Fruit fly (Drosophila melanogaster) whole organism, wandering third instar larva: ENCODE measurements around the gene CG13970.

ENCODE experiments used
- CG32264 ChIP-seq: fragments of 200-800 bp; sonication (Bioruptor generic); optimal IDR thresholded peaks from 2 replicates; lab custom pipeline; 2016; ENCODE audit warnings: missing biosample characterization, missing genetic modification characterization
- CrebA ChIP-seq: fragments of 200-800 bp; sonication (Bioruptor generic); optimal IDR thresholded peaks from 2 replicates; lab custom pipeline; 2016; ENCODE audit warnings: missing biosample characterization, mild to moderate bottlenecking, missing genetic modification characterization, borderline replicate concordance
- Dif ChIP-seq: fragments of 200-275, 200-300 bp; sonication (Bioruptor generic); optimal IDR thresholded peaks from 2 replicates; lab custom pipeline; 2018; ENCODE audit warnings: missing biosample characterization, missing genetic modification characterization; ENCODE audit not compliant: partially characterized antibody
- GATAd ChIP-seq: sonication (Bioruptor generic); optimal IDR thresholded peaks from 2 replicates; lab custom pipeline; 2016; ENCODE audit warnings: missing biosample characterization, missing genetic modification characterization
- HLH106 ChIP-seq: fragments of 200-800 bp; optimal IDR thresholded peaks from 3 replicates; lab custom pipeline; 2019; ENCODE audit warnings: missing biosample characterization, mild to moderate bottlenecking, missing genetic modification characterization, moderate library complexity
- Hnf4 ChIP-seq: fragments of 200-800 bp; sonication (Bioruptor generic); optimal IDR thresholded peaks from 2 replicates; lab custom pipeline; 2016; ENCODE audit warnings: missing biosample characterization, mild to moderate bottlenecking, missing genetic modification characterization
- Hr83 ChIP-seq: fragments of 200-300 bp; sonication (Bioruptor generic); optimal IDR thresholded peaks from 2 replicates; lab custom pipeline; 2016; ENCODE audit warnings: missing biosample characterization, mild to moderate bottlenecking, missing genetic modification characterization, moderate library complexity; ENCODE audit not compliant: poor library complexity, severe bottlenecking
- Jra ChIP-seq: sonication (Bioruptor generic); optimal IDR thresholded peaks from 2 replicates; lab custom pipeline; 2016; ENCODE audit warnings: missing biosample characterization, missing genetic modification characterization
- Mio ChIP-seq: sonication (Bioruptor generic); optimal IDR thresholded peaks from 2 replicates; lab custom pipeline; 2016; ENCODE audit warnings: missing biosample characterization, missing genetic modification characterization
- Myc ChIP-seq: fragments of >200 bp; optimal IDR thresholded peaks from 2 replicates; lab custom pipeline; 2017
- N ChIP-seq: fragments of >200 bp; optimal IDR thresholded peaks from 2 replicates; lab custom pipeline; 2018; ENCODE audit warnings: missing biosample characterization, missing external identifiers, missing genetic modification characterization
- OdsH ChIP-seq: fragments of 200-800 bp; sonication (Bioruptor generic); optimal IDR thresholded peaks from 2 replicates; lab custom pipeline; 2016; ENCODE audit warnings: missing biosample characterization, mild to moderate bottlenecking, missing genetic modification characterization
- Rel ChIP-seq, 2 experiments: fragments of 200-800 bp; sonication (Bioruptor generic) in 1 of 2; optimal IDR thresholded peaks; 2 replicates in 1 of 2; 3 replicates in 1 of 2; lab custom pipeline; 2016 to 2019; ENCODE audit warnings: mild to moderate bottlenecking in 2 of 2, missing biosample characterization in 2 of 2, missing genetic modification characterization in 2 of 2, moderate library complexity in 1 of 2
- Sp1 ChIP-seq: fragments of 200-800 bp; sonication (Bioruptor generic); optimal IDR thresholded peaks from 3 replicates; lab custom pipeline; 2019; ENCODE audit warnings: missing biosample characterization, mild to moderate bottlenecking, missing genetic modification characterization, moderate library complexity
- Vsx2 ChIP-seq: fragments of 200-300, 225-300 bp; sonication (Bioruptor generic); optimal IDR thresholded peaks from 2 replicates; lab custom pipeline; 2018; ENCODE audit warnings: missing biosample characterization, missing genetic modification characterization; ENCODE audit not compliant: partially characterized antibody
- br ChIP-seq: fragments of 200-800 bp; sonication (Bioruptor generic); optimal IDR thresholded peaks from 2 replicates; lab custom pipeline; 2016; ENCODE audit warnings: missing biosample characterization, missing genetic modification characterization
- brk ChIP-seq: fragments of 200-800 bp; sonication (Bioruptor generic); optimal IDR thresholded peaks from 2 replicates; lab custom pipeline; 2016; ENCODE audit warnings: missing biosample characterization, mild to moderate bottlenecking, missing genetic modification characterization
- dl ChIP-seq, 2 experiments: fragments of 175-275, 200-275 bp in 1 of 2; fragments of 200-275 bp in 1 of 2; sonication (Bioruptor generic); optimal IDR thresholded peaks; lab custom pipeline; 2018; ENCODE audit warnings: mild to moderate bottlenecking in 2 of 2, missing biosample characterization in 2 of 2, missing genetic modification characterization in 2 of 2, moderate library complexity in 2 of 2; ENCODE audit not compliant: partially characterized antibody in 2 of 2, insufficient read depth in 1 of 2
- dmrt93B ChIP-seq: fragments of 200-800 bp; sonication (Bioruptor generic); optimal IDR thresholded peaks from 2 replicates; lab custom pipeline; 2018; ENCODE audit warnings: missing biosample characterization, mild to moderate bottlenecking, missing genetic modification characterization
- dsf ChIP-seq: sonication (Bioruptor generic); optimal IDR thresholded peaks from 2 replicates; lab custom pipeline; 2016; ENCODE audit warnings: missing biosample characterization, missing genetic modification characterization, borderline replicate concordance
- ey ChIP-seq: fragments of 200-800 bp; sonication (Bioruptor generic); optimal IDR thresholded peaks from 2 replicates; lab custom pipeline; 2016; ENCODE audit warnings: missing biosample characterization, missing genetic modification characterization
- foxo ChIP-seq, 2 experiments: fragments of 200-800 bp; sonication (Bioruptor generic); optimal IDR thresholded peaks; 2 replicates in 1 of 2; 3 replicates in 1 of 2; lab custom pipeline; 2016 to 2017; ENCODE audit warnings: missing biosample characterization in 2 of 2, missing genetic modification characterization in 2 of 2
- fru ChIP-seq: fragments of 200-800 bp; sonication (Bioruptor generic); optimal IDR thresholded peaks from 3 replicates; lab custom pipeline; 2016; ENCODE audit warnings: missing biosample characterization, mild to moderate bottlenecking, missing genetic modification characterization
- h ChIP-seq: fragments of 200-800 bp; sonication (Bioruptor generic); optimal IDR thresholded peaks from 3 replicates; lab custom pipeline; 2016; ENCODE audit warnings: missing biosample characterization, mild to moderate bottlenecking, missing genetic modification characterization
- jim ChIP-seq: fragments of 175-275, 200-325 bp; sonication (Bioruptor generic); optimal IDR thresholded peaks from 2 replicates; lab custom pipeline; 2016; ENCODE audit warnings: missing biosample characterization, mild to moderate bottlenecking, missing genetic modification characterization
- lola ChIP-seq: fragments of >200 bp; optimal IDR thresholded peaks from 2 replicates; lab custom pipeline; 2017; ENCODE audit warnings: missing biosample characterization, missing genetic modification characterization
- psq ChIP-seq: fragments of 200-800 bp; sonication (Bioruptor generic); optimal IDR thresholded peaks from 3 replicates; lab custom pipeline; 2017; ENCODE audit warnings: missing biosample characterization, mild to moderate bottlenecking, missing genetic modification characterization, moderate library complexity
- rgr ChIP-seq: fragments of 200-800 bp; sonication (Bioruptor generic); optimal IDR thresholded peaks from 3 replicates; lab custom pipeline; 2016; ENCODE audit warnings: missing biosample characterization, mild to moderate bottlenecking, missing genetic modification characterization
- sage ChIP-seq: fragments of 200-800 bp; sonication (Bioruptor generic); optimal IDR thresholded peaks from 2 replicates; lab custom pipeline; 2016; ENCODE audit warnings: missing biosample characterization, mild to moderate bottlenecking, missing genetic modification characterization
- sv ChIP-seq: fragments of 200-800 bp; sonication (Bioruptor generic); optimal IDR thresholded peaks from 3 replicates; lab custom pipeline; 2016; ENCODE audit warnings: missing biosample characterization, missing genetic modification characterization
- tai ChIP-seq: sonication (Bioruptor generic); optimal IDR thresholded peaks from 2 replicates; lab custom pipeline; 2016; ENCODE audit warnings: missing biosample characterization, missing genetic modification characterization
- woc ChIP-seq: sonication (Bioruptor generic); optimal IDR thresholded peaks from 2 replicates; lab custom pipeline; 2016; ENCODE audit warnings: missing biosample characterization, mild to moderate bottlenecking, missing genetic modification characterization

The CG13970 gene

DNA sequence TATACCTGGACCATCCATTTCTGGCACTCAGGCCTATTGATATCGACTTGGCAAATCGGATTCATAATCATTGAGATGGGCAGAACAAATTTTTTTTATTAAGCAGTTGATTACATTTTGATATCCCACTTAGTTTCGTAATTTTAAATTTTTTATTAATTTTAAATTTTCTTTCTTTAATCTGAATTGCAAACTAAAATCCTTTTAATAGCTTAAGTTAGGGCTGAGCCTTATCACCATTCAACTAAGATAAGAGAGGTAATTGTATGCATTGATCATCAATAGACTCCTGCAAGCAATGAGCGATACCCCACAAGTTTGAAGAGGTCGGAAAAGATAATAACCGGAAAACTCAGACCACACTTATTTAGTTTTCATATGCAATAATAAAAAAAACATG, at the start of gene CG13970:
Gene CG13970 (minus strand): TSS at position 101 of the 400 bp plus-strand sequence.
- TF ChIP-seq dl (GFP tag; optimal IDR thresholded peaks at IDR 0.05; lab: Kevin White, UChicago; ENCODE audit: insufficient read depth in 1 of 2, partially characterized antibody in 2 of 2): no peak
- TF ChIP-seq CrebA (GFP tag; lab: Kevin White, UChicago): no peak
- TF ChIP-seq N (GFP tag; lab: Kevin White, UChicago): no peak
- TF ChIP-seq foxo (GFP tag; optimal IDR thresholded peaks at IDR 0.05; lab: Kevin White, UChicago): no peak
- no peak for TF ChIP-seq HLH106
- TF ChIP-seq sage (GFP tag; lab: Kevin White, UChicago): no peak
- TF ChIP-seq GATAd (GFP tag; lab: Kevin White, UChicago): no peak
- no peak for TF ChIP-seq jim (GFP tag; lab: Kevin White, UChicago)
- no peak for TF ChIP-seq CG32264
- TF ChIP-seq Jra (GFP tag; lab: Kevin White, UChicago): no peak
- no peak for TF ChIP-seq psq
- no peak for TF ChIP-seq dsf
- TF ChIP-seq, all 38 proteins: peak for 0

DNA sequence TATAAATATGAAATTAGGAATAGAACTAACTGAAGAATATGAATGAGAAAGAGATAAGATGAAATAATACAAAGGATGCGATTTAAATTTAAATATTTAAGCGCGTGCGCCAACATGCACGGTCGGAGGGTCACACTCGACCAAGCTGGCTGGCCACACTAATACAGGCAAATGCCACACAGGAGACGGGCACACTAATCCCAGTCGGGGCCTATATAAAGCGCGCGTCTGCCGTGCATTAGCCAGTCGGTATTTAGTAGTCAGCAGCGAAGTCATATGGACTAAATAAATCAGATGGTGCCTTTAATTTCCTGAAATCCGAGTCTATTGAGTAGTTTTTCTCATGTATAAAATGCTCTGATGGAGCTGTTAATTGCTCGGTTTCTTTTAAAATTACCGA, 44.4 kb upstream of the CG13970 start:
- TF ChIP-seq Mio (GFP tag; lab: Kevin White, UChicago): no peak
- peak; percentile 34 for TF ChIP-seq Hr83 (GFP tag; lab: Kevin White, UChicago)
- TF ChIP-seq sage (GFP tag; lab: Kevin White, UChicago): no peak

DNA sequence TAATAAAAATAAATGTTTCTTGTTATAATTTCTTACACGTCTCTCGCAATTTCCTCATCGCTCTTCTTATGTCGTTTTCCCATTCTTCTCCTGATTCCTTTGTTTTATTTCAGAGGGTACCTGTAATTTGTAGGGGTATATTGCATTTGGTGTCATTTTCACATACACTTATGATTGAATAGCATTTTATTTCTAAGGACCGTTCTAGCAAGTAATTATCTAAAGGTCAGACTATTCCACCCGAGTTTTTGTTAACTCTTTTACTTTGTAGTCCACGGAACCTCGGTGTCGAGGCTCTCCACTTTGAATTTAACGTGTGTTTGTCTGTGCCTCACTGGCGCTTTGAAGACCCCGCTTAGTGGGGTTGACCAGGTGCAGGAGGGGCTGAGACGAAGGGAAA, 42.3 kb upstream of the CG13970 start:
- TF ChIP-seq h (GFP tag; lab: Kevin White, UChicago) (peak; percentile 8), rgr (GFP tag; lab: Kevin White, UChicago) (peak; percentile 12), ey (peak; percentile 39), Myc (lab: Kevin White, UChicago) (no peak), foxo (GFP tag; optimal IDR thresholded peaks at IDR 0.05; lab: Kevin White, UChicago) (peak in 1 of 2 experiments; percentile 31), fru (GFP tag; lab: Kevin White, UChicago) (peak; percentile 19), dl (GFP tag; optimal IDR thresholded peaks at IDR 0.05; lab: Kevin White, UChicago; ENCODE audit: insufficient read depth in 1 of 2, partially characterized antibody in 2 of 2) (no peak)

DNA sequence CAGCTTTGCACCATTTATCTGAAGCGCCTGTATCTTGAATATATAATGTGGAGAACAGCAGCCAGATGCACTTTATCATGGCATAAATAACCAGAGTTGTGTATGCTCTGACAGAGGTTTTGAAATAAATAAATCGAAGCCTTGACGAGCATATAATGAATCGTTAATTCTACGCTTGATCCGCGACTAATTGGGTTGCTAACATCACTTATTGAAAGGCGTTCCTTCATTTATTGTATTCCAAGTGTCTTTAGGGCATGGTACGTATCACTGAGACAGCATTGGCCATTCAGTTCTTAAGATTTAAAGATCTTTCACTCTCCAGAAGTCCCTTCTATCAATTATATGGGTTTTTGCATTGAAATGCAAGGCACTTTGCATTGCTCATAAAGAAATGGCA, 30.9 kb upstream of the CG13970 start, which contains the start of gene CG10651:
Gene CG10651 (minus strand): TSS at position 101 of the 400 bp plus-strand sequence.
- TF ChIP-seq OdsH (GFP tag; lab: Kevin White, UChicago): no peak
- TF ChIP-seq h (GFP tag; lab: Kevin White, UChicago): no peak
- TF ChIP-seq jim (GFP tag; lab: Kevin White, UChicago): no peak
- no peak for TF ChIP-seq dsf
- no peak for TF ChIP-seq rgr (GFP tag; lab: Kevin White, UChicago)
- no peak for TF ChIP-seq psq
- no peak for TF ChIP-seq HLH106
- no peak for TF ChIP-seq ey

DNA sequence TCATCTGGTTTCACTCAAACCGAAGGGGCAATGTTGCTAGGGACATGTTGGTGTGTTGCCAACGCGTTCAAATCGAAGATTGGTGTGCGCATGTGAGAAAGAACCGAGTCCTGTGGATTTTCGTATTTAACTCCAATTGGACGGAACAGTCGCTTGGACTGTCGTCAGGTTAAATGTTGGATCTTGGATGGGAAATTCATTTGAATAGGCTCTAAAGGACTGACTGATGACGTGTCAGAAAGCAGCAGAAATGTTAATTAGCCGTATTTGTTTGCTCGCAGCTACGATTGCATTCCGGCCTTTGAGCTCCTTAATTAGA, 17.2 kb upstream of the CG13970 start:
- TF ChIP-seq br (GFP tag; lab: Kevin White, UChicago) (no peak), fru (GFP tag; lab: Kevin White, UChicago) (no peak), CG32264 (no peak), dsf (no peak)

DNA sequence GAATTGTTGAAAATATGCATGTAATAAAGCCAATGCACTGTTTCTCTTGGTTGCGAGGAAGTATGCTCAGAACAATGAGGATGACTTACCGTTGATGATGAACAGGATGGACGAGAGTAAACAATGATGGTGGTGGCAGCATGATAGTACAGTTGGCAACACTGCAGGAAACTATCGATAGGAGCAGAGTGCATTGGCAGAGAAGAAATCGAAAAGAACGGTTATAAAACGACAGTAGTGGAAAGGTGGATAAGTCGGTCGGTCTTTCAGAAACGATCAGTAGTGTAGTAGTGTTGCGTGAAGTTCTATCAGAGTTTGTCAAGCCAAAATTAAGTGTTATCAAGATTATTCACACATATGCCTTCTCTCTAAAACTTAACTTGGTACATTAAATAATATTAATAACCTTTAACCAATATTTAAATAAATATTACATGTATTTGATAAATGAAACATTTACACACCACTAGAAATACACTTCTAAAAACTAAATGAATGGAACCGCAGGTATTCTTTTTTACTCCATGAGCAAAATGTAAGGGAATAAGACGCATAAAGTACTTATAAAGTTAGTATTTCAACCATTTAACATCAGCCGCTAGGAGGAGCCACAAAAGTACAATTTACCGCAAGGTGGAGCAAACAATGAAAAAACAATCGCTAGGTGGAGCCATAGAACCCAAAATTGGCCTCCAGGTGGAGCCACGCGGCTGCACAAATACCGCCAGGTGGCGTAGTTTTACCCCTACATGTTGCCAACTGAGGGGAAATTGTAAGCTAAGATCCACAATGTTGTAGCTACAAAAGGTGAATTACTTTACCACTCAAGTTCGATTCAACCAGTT, 16.7 kb upstream of the CG13970 start:
- TF ChIP-seq br (GFP tag; lab: Kevin White, UChicago): peak; percentile 67
- peak; percentile 57 for TF ChIP-seq rgr (GFP tag; lab: Kevin White, UChicago)
- TF ChIP-seq fru (GFP tag; lab: Kevin White, UChicago): peak; percentile 49
- no peak for TF ChIP-seq Dif (GFP tag; lab: Kevin White, UChicago)
- TF ChIP-seq HLH106: peak; percentile 65
- peak; percentile 98 for TF ChIP-seq Myc (lab: Kevin White, UChicago)
- peak in 1 of 2 experiments; percentile 83 for TF ChIP-seq foxo (GFP tag; optimal IDR thresholded peaks at IDR 0.05; lab: Kevin White, UChicago)
- TF ChIP-seq jim (GFP tag; lab: Kevin White, UChicago): peak; percentile 33
- no peak for TF ChIP-seq CrebA (GFP tag; lab: Kevin White, UChicago)
- peak; percentile 66 for TF ChIP-seq ey
- peak; percentile 66 for TF ChIP-seq OdsH (GFP tag; lab: Kevin White, UChicago)
- TF ChIP-seq dl (GFP tag; optimal IDR thresholded peaks at IDR 0.05; lab: Kevin White, UChicago; ENCODE audit: insufficient read depth in 1 of 2, partially characterized antibody in 2 of 2): no peak
- TF ChIP-seq Hnf4: peak; percentile 68
- peak; percentile 31 for TF ChIP-seq dmrt93B (GFP tag; lab: Kevin White, UChicago)
- no peak for TF ChIP-seq Rel (GFP tag; optimal IDR thresholded peaks at IDR 0.05; lab: Kevin White, UChicago)
- TF ChIP-seq Rel (tag; optimal IDR thresholded peaks at IDR 0.05; lab: Kevin White, UChicago): no peak
- no peak for TF ChIP-seq lola (GFP tag; lab: Kevin White, UChicago)
- TF ChIP-seq tai: peak; percentile 76
- TF ChIP-seq Hr83 (GFP tag; lab: Kevin White, UChicago): peak; percentile 88
- TF ChIP-seq Vsx2 (GFP tag; lab: Kevin White, UChicago): no peak
- TF ChIP-seq CG32264: no peak
- peak; percentile 34 for TF ChIP-seq Jra (GFP tag; lab: Kevin White, UChicago)
- peak; percentile 83 for TF ChIP-seq sv (GFP tag; lab: Kevin White, UChicago)
- peak; percentile 26 for TF ChIP-seq woc (GFP tag; lab: Kevin White, UChicago)
- TF ChIP-seq psq: peak; percentile 62
- no peak for TF ChIP-seq sage (GFP tag; lab: Kevin White, UChicago)
- TF ChIP-seq Sp1 (GFP tag; lab: Kevin White, UChicago): peak; percentile 73
- TF ChIP-seq brk: peak; percentile 12
- peak; percentile 47 for TF ChIP-seq h (GFP tag; lab: Kevin White, UChicago)
